Worm (Caenorhabditis elegans): ENCODE data around the gene F08G12.1.

F08G12.1 gene

DNA sequence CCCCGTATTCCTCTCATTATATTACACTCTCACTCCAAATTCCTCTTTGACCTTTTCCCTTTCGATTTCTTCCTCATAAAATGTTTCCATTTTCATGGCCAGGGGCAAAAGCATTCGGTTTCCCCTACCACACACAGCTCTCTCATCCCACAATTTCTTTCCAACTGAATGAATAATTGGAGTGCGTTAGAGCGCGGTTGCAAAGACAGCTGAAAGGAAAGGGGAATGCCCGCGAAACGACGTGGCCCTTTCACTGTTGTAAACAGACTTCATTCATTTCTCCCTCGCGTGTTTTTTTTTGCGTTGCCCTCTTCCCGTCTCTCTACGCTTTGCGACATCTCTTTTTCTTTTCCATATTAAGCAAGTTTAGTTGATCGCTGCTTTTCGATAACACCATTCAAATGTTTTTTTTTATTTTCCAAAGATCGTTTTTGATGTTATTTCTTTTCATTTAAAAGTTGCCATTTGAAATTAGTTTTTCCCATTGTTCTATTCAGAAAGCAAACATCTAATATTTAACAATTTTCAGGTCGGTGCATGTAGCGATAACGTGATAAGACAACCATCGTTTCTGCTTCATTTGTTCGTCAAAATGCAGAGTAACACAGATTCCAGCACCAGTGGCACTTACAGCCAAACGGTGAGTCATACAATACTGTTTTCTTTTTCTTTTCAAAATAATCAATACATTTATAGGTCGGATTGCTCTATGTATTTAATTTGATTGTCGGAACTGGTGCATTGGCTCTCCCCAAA is 43.2 kb downstream of the F08G12.1 start, which contains the start of gene C03A3.2 (continued):
- TF ChIP-seq snu-23 (GFP tag; optimal IDR thresholded peaks at IDR 0.05) (peak; percentile 74), egl-13 (tag; optimal IDR thresholded peaks at IDR 0.05) (peak; percentile 24), vab-15 (tag; optimal IDR thresholded peaks at IDR 0.05) (peak; percentile 92), ceh-63 (GFP tag; optimal IDR thresholded peaks at IDR 0.05) (no peak), lin-14 (GFP tag; optimal IDR thresholded peaks at IDR 0.05) (peak; percentile 96), skn-1 (tag; optimal IDR thresholded peaks at IDR 0.05) (peak; percentile 14), grh-1 (GFP tag; IDR thresholded peaks at IDR 0.05) (no peak), ceh-82 (tag; optimal IDR thresholded peaks at IDR 0.05) (peak; percentile 10 to 87 (median 64)), tlp-1 (tag; optimal IDR thresholded peaks at IDR 0.05) (no peak), nhr-77 (tag; optimal IDR thresholded peaks at IDR 0.05) (peak; percentile 26), ama-1 (optimal IDR thresholded peaks at IDR 0.05) (no peak), fkh-4 (tag; optimal IDR thresholded peaks at IDR 0.05; ENCODE audit: borderline replicate concordance) (no peak), ceh-8 (GFP tag; optimal IDR thresholded peaks at IDR 0.05) (peak; percentile 10)

ce11 chrX:11257071-11257470 is 48.6 kb downstream of the F08G12.1 start, which contains the start of gene C03A3.1:
Gene C03A3.1 (plus strand): TSS chrX:11257361.
- TF ChIP-seq C04F5.9 (tag; optimal IDR thresholded peaks at IDR 0.05) (no peak), xbp-1 (tag; optimal IDR thresholded peaks at IDR 0.05) (no peak), mdl-1 (tag; optimal IDR thresholded peaks at IDR 0.05) (no peak), lsy-2 (tag; optimal IDR thresholded peaks at IDR 0.05) (peak in 1 of 2 experiments; percentile 5), lin-14 (GFP tag; optimal IDR thresholded peaks at IDR 0.05) (peak; percentile 76), lin-13 (GFP tag; optimal IDR thresholded peaks at IDR 0.05) (no peak), dsc-1 (tag; optimal IDR thresholded peaks at IDR 0.05) (peak; percentile 22), nhr-237 (tag; optimal IDR thresholded peaks at IDR 0.05) (no peak), elt-3 (tag; optimal IDR thresholded peaks at IDR 0.05) (no peak), C16A3.4 (tag; optimal IDR thresholded peaks at IDR 0.05) (no peak), lin-15B (tag; optimal IDR thresholded peaks at IDR 0.05) (no peak), nhr-77 (tag; optimal IDR thresholded peaks at IDR 0.05) (no peak), vab-15 (tag; optimal IDR thresholded peaks at IDR 0.05) (no peak), irx-1 (tag; optimal IDR thresholded peaks at IDR 0.05) (no peak), aly-2 (tag; optimal IDR thresholded peaks at IDR 0.05) (no peak), unc-30 (tag; optimal IDR thresholded peaks at IDR 0.05) (no peak), nhr-19 (GFP tag; conservative IDR thresholded peaks at IDR 0.05) (no peak), nhr-47 (tag; optimal IDR thresholded peaks at IDR 0.05) (peak; percentile 4), nhr-71 (tag; optimal IDR thresholded peaks at IDR 0.05) (peak; percentile 8), alr-1 (tag; optimal IDR thresholded peaks at IDR 0.05; ENCODE audit: borderline replicate concordance) (no peak), C34B4.2 (tag; optimal IDR thresholded peaks at IDR 0.05) (no peak), ceh-90 (tag; optimal IDR thresholded peaks at IDR 0.05) (no peak), lin-35 (GFP tag; optimal IDR thresholded peaks at IDR 0.05) (no peak), swsn-7 (tag; optimal IDR thresholded peaks at IDR 0.05) (peak; percentile 4), unc-98 (GFP tag; IDR thresholded peaks at IDR 0.05) (no peak), zag-1 (tag; optimal IDR thresholded peaks at IDR 0.05) (no peak), ceh-63 (GFP tag; optimal IDR thresholded peaks at IDR 0.05) (no peak), nhr-76 (tag; optimal IDR thresholded peaks at IDR 0.05) (no peak), skn-1 (tag; optimal IDR thresholded peaks at IDR 0.05) (no peak), tbx-2 (tag; optimal IDR thresholded peaks at IDR 0.05) (peak; percentile 19), mab-9 (GFP tag; IDR thresholded peaks at IDR 0.05) (no peak), ceh-8 (GFP tag; optimal IDR thresholded peaks at IDR 0.05) (no peak), efl-3 (GFP tag; optimal IDR thresholded peaks at IDR 0.05) (no peak), ama-1 (optimal IDR thresholded peaks at IDR 0.05) (no peak), ceh-82 (tag; optimal IDR thresholded peaks at IDR 0.05) (peak in 1 of 3 experiments; percentile 28)

All from whole organism, L1 larva.